Worm (Caenorhabditis elegans): ENCODE data around the gene ZK682.7.

ZK682.7 gene

ce11 chrV:9262708-9263107, 29.3 kb downstream of the ZK682.7 start:
- TF ChIP-seq unc-62 (GFP tag; optimal IDR thresholded peaks at IDR 0.05), result no peak

- TF ChIP-seq unc-62 (GFP tag; optimal IDR thresholded peaks at IDR 0.05), result no peak
Measured at ce11 chrV:9261492-9261891, 30.5 kb downstream of the ZK682.7 start, which contains the start of gene nhr-36. TSS of gene nhr-36 (minus strand) at chrV:9261592.

ce11 chrV:9260411-9260810, 31.6 kb downstream of the ZK682.7 start:
- TF ChIP-seq unc-62 (GFP tag; optimal IDR thresholded peaks at IDR 0.05), result no peak

- TF ChIP-seq unc-62 (GFP tag; optimal IDR thresholded peaks at IDR 0.05), result no peak
Measured at ce11 chrV:9257467-9257866, 34.5 kb downstream of the ZK682.7 start, which contains the start of gene F07C3.16. TSS of gene F07C3.16 (minus strand) at chrV:9257567.

ce11 chrV:9255480-9255879, 36.5 kb downstream of the ZK682.7 start:
- TF ChIP-seq unc-62 (GFP tag; optimal IDR thresholded peaks at IDR 0.05), result no peak

- no peak for TF ChIP-seq unc-62 (GFP tag; optimal IDR thresholded peaks at IDR 0.05)
Measured at ce11 chrV:9254012-9254696, 37.8 kb downstream of the ZK682.7 start, which contains the start of gene F07C3.9. TSS of gene F07C3.9 (minus strand) at chrV:9254646.

ce11 chrV:9249932-9250331, 42.0 kb downstream of the ZK682.7 start, which contains the start of gene ptd-2:
TSS of gene ptd-2 (plus strand) at chrV:9250232.
- TF ChIP-seq unc-62 (GFP tag; optimal IDR thresholded peaks at IDR 0.05), result no peak

- no peak for TF ChIP-seq unc-62 (GFP tag; optimal IDR thresholded peaks at IDR 0.05)
Measured at ce11 chrV:9249206-9249605, 42.8 kb downstream of the ZK682.7 start, which contains the start of gene str-94. TSS of gene str-94 (minus strand) at chrV:9249306.

- no peak for TF ChIP-seq unc-62 (GFP tag; optimal IDR thresholded peaks at IDR 0.05)
Measured at ce11 chrV:9247416-9247815, 44.5 kb downstream of the ZK682.7 start.

ce11 chrV:9246260-9246659, 45.7 kb downstream of the ZK682.7 start, which contains the start of gene aat-2:
TSS of gene aat-2 (minus strand) at chrV:9246360.
- no peak for TF ChIP-seq unc-62 (GFP tag; optimal IDR thresholded peaks at IDR 0.05)

ce11 chrV:9243171-9243996, 48.6 kb downstream of the ZK682.7 start, which contains the start of gene glo-4:
TSS of gene glo-4 (minus strand) at chrV:9243221.
- no peak for TF ChIP-seq unc-62 (GFP tag; optimal IDR thresholded peaks at IDR 0.05)

All from whole organism, dauer.